Worm (Caenorhabditis elegans): ENCODE results near the gene Y51H4A.5.
A peak's percentile ranks its signal among the peaks of the same experiment; 100 is the strongest.
"Not testable (repeated sequence)": the region's sequence is repeated elsewhere in the genome, so short reads cannot be mapped to it uniquely, and the experiment has no call there.

Y51H4A.5 gene

DNA sequence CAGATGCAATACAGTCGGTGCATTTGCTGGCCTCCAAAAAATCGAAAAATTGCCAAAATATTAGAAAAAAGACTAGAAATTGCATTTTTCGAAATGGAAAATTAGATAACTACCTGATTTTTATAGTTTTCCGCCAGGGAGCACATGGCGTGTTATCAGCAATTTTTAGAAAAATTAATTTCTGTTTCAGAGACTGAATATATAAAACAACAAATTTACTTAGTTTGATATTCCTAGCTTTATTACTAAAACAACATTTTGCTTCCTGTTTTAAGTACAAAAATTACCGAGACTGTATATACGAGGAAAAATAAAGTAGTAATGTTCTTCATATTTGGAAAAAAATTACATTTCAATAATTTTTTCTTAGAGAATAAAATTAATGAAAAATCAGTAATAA is at the start of gene Y51H4A.5:
Gene Y51H4A.5, minus strand, starts transcription at position 101 of the 400 bp plus-strand sequence.
- TF ChIP-seq snpc-4 (GFP tag; optimal IDR thresholded peaks at IDR 0.05), result no peak
- peak in 1 of 4 experiments; percentile 26 for TF ChIP-seq snpc-4 (tag; optimal IDR thresholded peaks at IDR 0.05)
- no peak for TF ChIP-seq Y53F4B.3 (GFP tag; IDR thresholded peaks at IDR 0.05)

DNA sequence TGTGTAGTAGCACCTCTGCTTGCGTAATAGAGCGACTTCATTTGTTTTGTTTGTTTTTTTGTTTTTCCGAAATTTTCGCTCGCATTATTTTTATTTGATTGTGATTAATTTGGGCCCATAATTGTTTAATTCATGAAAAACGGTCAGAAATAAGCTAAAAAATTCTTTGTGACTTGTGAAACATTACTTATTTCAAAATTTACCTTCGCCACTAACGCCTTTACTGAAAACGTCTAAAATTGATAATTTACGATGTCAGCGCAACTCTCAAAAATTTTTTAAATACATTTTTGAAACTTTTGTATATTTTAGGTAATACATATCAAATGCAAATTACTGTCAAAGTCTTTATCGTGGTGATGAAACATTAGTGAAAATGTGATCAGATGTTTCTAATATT is 35.0 kb upstream of the Y51H4A.5 start:
- no peak for TF ChIP-seq ceh-79 (tag; optimal IDR thresholded peaks at IDR 0.05)
- TF ChIP-seq nhr-179 (tag; optimal IDR thresholded peaks at IDR 0.05), result no peak
- no peak for TF ChIP-seq madf-6 (GFP tag; IDR thresholded peaks at IDR 0.05)
- no peak for TF ChIP-seq tlf-1 (GFP tag; optimal IDR thresholded peaks at IDR 0.05)
- no peak for TF ChIP-seq attf-6 (GFP tag; IDR thresholded peaks at IDR 0.05)

ce11 chrIV:16555500-16555899 is 29.6 kb upstream of the Y51H4A.5 start:
- peak; percentile 24 for TF ChIP-seq rpc-1 (optimal IDR thresholded peaks at IDR 0.05)
- TF ChIP-seq rpc-1 (tag; optimal IDR thresholded peaks at IDR 0.05), result peak; percentile 69
- TF ChIP-seq B0261.1 (tag; optimal IDR thresholded peaks at IDR 0.05), result peak; percentile 59
- TF ChIP-seq attf-6 (GFP tag; IDR thresholded peaks at IDR 0.05), result peak; percentile 91
- TF ChIP-seq D2030.7 (GFP tag; IDR thresholded peaks at IDR 0.05), result peak; percentile 13; the same call in 1 of the 2 replicates
- peak; percentile 83 for TF ChIP-seq tbp1 (GFP tag; optimal IDR thresholded peaks at IDR 0.05)
- TF ChIP-seq snpc-4 (GFP tag; optimal IDR thresholded peaks at IDR 0.05), result not testable (repeated sequence)
- TF ChIP-seq snpc-4 (tag; optimal IDR thresholded peaks at IDR 0.05), result peak in 3 of 4 experiments; percentile 51 to 92 (median 52)

DNA sequence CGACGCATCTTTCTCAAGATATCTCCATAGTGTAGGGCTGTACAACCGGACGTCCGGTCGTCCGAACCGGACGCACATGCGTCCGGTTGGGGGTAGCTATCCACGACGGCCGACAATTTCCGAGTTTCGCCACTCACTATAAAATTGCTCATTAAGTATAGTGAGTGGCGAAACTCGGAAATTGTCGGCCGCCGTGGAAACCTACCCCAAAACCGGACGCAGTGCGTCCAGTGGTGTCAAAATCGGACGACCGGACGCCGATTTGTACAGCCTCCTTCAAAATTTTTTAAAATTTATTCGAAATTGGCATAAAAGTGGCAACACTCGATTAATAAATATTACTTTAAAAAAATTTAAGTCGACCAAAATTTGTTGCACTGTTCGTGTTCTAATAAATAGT is 27.3 kb upstream of the Y51H4A.5 start:
- TF ChIP-seq attf-6 (GFP tag; IDR thresholded peaks at IDR 0.05) (peak; percentile 66; the same call in 1 of the 2 replicates), snpc-4 (tag; optimal IDR thresholded peaks at IDR 0.05) (peak in 2 of 4 experiments; percentile 83 to 95), hmg-1.2 (GFP tag; IDR thresholded peaks at IDR 0.05) (0 out of 2 replicates have a peak, but pooled peaks have one; percentile 28)
- not testable (repeated sequence) for TF ChIP-seq snpc-4 (GFP tag; optimal IDR thresholded peaks at IDR 0.05)

ce11 chrIV:16552736-16553135 is 26.8 kb upstream of the Y51H4A.5 start:
- peak; percentile 58 for TF ChIP-seq attf-6 (GFP tag; IDR thresholded peaks at IDR 0.05)

- TF ChIP-seq attf-6 (GFP tag; IDR thresholded peaks at IDR 0.05) (peak; percentile 85), rpc-1 (tag; optimal IDR thresholded peaks at IDR 0.05) (peak; percentile 6), hmg-1.2 (GFP tag; IDR thresholded peaks at IDR 0.05) (0 out of 2 replicates have a peak, but pooled peaks have one; percentile 26)
- not testable (repeated sequence) for TF ChIP-seq rpc-1 (optimal IDR thresholded peaks at IDR 0.05)
Measured at ce11 chrIV:16551982-16552381, 26.0 kb upstream of the Y51H4A.5 start.

- TF ChIP-seq efl-1 (GFP tag; optimal IDR thresholded peaks at IDR 0.05) (no peak), egrh-3 (GFP tag; IDR thresholded peaks at IDR 0.05) (peak; percentile 59; the same call in 1 of the 2 replicates)
Measured at ce11 chrIV:16551457-16551856, 25.5 kb upstream of the Y51H4A.5 start.

DNA sequence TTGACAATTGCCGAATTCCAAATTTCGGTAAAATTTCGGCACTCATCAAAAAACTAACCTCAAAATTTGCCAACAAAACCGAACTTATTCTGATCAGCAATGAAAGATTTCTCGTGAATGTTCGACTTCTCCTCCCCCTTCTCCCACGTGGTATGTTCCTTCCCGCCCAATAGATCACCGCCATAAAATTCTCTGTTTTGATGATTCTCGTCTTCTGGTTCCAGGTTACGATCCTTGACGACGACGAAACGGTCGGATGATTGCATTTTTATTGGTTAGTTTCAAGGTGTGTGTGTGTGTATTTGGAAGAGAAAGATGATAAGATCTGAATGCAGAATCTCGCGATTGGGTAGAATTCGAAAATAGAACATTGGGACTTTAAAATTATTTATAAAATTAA is 16.7 kb upstream of the Y51H4A.5 start, which contains the start of gene uroc-1:
Gene uroc-1, minus strand, starts transcription at position 101 of the 400 bp plus-strand sequence.
- TF ChIP-seq F39B2.1 (GFP tag; IDR thresholded peaks at IDR 0.05) (no peak), ztf-18 (tag; optimal IDR thresholded peaks at IDR 0.05) (no peak), let-526 (GFP tag; IDR thresholded peaks at IDR 0.05) (no peak), K12H6.12 (tag; optimal IDR thresholded peaks at IDR 0.05) (no peak), nhr-120 (GFP tag; IDR thresholded peaks at IDR 0.05) (no peak), dox-1 (GFP tag; IDR thresholded peaks at IDR 0.05) (no peak), tbp1 (GFP tag; optimal IDR thresholded peaks at IDR 0.05) (no peak)

- TF ChIP-seq pha-4 (tag; optimal IDR thresholded peaks at IDR 0.05), result no peak
- no peak for TF ChIP-seq mel-28 (tag; optimal IDR thresholded peaks at IDR 0.05; ENCODE audit: borderline replicate concordance)
- no peak for TF ChIP-seq F55B11.4 (tag; optimal IDR thresholded peaks at IDR 0.05; ENCODE audit: borderline replicate concordance, insufficient read depth)
Measured at ce11 chrIV:16540540-16540939, 14.6 kb upstream of the Y51H4A.5 start.
